Fruit fly (Drosophila melanogaster) whole organism, adult: Measurements from ENCODE around the gene CG3726.

ENCODE experiments used
- CG1620 ChIP-seq: fragments of 200-800 bp; sonication (Bioruptor generic); optimal IDR thresholded peaks from 2 replicates; lab custom pipeline; 2016; ENCODE audit warnings: missing biosample characterization, missing genetic modification characterization
- CG33017 ChIP-seq: fragments of 200-800 bp; sonication (Bioruptor generic); optimal IDR thresholded peaks from 2 replicates; lab custom pipeline; 2018; ENCODE audit warnings: missing biosample characterization, mild to moderate bottlenecking, missing genetic modification characterization, moderate library complexity
- CG7101 ChIP-seq: fragments of 200-800 bp; sonication (Bioruptor generic); optimal IDR thresholded peaks from 2 replicates; lab custom pipeline; 2018; ENCODE audit warnings: missing biosample characterization, mild to moderate bottlenecking, missing genetic modification characterization, moderate library complexity
- Clk ChIP-seq: fragments of 200-800 bp; sonication (Bioruptor generic); optimal IDR thresholded peaks from 2 replicates; lab custom pipeline; 2017; ENCODE audit warnings: missing biosample characterization, missing genetic modification characterization
- bab1 ChIP-seq: fragments of 200-800 bp; sonication (Bioruptor generic); optimal IDR thresholded peaks from 3 replicates; lab custom pipeline; 2019; ENCODE audit warnings: missing biosample characterization, mild to moderate bottlenecking, missing genetic modification characterization, moderate library complexity
- cic ChIP-seq: fragments of 200-800 bp; sonication (Bioruptor generic); optimal IDR thresholded peaks from 2 replicates; lab custom pipeline; 2017; ENCODE audit warnings: missing biosample characterization, mild to moderate bottlenecking, missing genetic modification characterization, moderate library complexity
- kay ChIP-seq: fragments of 200-800 bp; sonication (Bioruptor generic); peaks from one replicate; lab custom pipeline; 2016; ENCODE audit warnings: missing biosample characterization, missing genetic modification characterization, borderline replicate concordance
- ovo ChIP-seq: fragments of 200-800 bp; sonication (Bioruptor generic); optimal IDR thresholded peaks from 2 replicates; lab custom pipeline; 2016; ENCODE audit warnings: missing biosample characterization, missing genetic modification characterization
- pad ChIP-seq: fragments of 200-800 bp; sonication (Bioruptor generic); optimal IDR thresholded peaks from 3 replicates; lab custom pipeline; 2017; ENCODE audit warnings: missing biosample characterization, missing genetic modification characterization, mild to moderate bottlenecking, moderate library complexity, missing genetic modification reagents
- tj ChIP-seq: fragments of 200-800 bp; sonication (Bioruptor generic); optimal IDR thresholded peaks from 3 replicates; lab custom pipeline; 2017; ENCODE audit warnings: missing biosample characterization, mild to moderate bottlenecking, missing genetic modification characterization, moderate library complexity

- TF ChIP-seq CG33017 (tag; lab: Kevin White, UChicago) (no peak), kay (GFP tag; lab: Kevin White, UChicago) (no peak), pad (GFP tag; lab: Kevin White, UChicago) (no peak), CG1620 (GFP tag; lab: Kevin White, UChicago) (no peak), ovo (GFP tag; lab: Kevin White, UChicago) (no peak), bab1 (GFP tag; lab: Kevin White, UChicago) (no peak), Clk (GFP tag; lab: Kevin White, UChicago) (no peak), CG7101 (no peak), tj (GFP tag; lab: Kevin White, UChicago) (no peak), cic (GFP tag; lab: Kevin White, UChicago) (no peak)
These were observed 56.6 kb downstream of the CG3726 start for dm6 chrX:5973389-5974025.
